Worm (Caenorhabditis elegans) whole organism, L2 larva: ENCODE measurements around the gene epic-3.

Experiments used
- R02D3.7 ChIP-seq: fragments of 150-350 bp; optimal IDR thresholded peaks from 2 replicates; lab custom pipeline; 2014; ENCODE audit warnings: missing biosample characterization, missing genetic modification characterization
- ceh-82 ChIP-seq: fragments of 150-350 bp; optimal IDR thresholded peaks from 2 replicates; lab custom pipeline; 2014; ENCODE audit warnings: missing biosample characterization, missing genetic modification characterization
- egl-27 ChIP-seq: sonication (generic microtip); optimal IDR thresholded peaks from 3 replicates; lab custom pipeline; 2017; ENCODE audit warnings: missing biosample characterization, missing genetic modification reagents, missing genetic modification characterization
- elt-3 ChIP-seq: sonication (generic microtip); optimal IDR thresholded peaks from 2 replicates; lab custom pipeline; 2017; ENCODE audit warnings: missing biosample characterization, missing genetic modification characterization
- fos-1 ChIP-seq: fragments of 150-350 bp; optimal IDR thresholded peaks from 2 replicates; lab custom pipeline; 2014; ENCODE audit warnings: missing biosample characterization, missing genetic modification characterization
- lin-11 ChIP-seq: fragments of 150-350 bp; sonication (generic microtip); optimal IDR thresholded peaks from 2 replicates; lab custom pipeline; 2014; ENCODE audit warnings: missing biosample characterization, missing genetic modification characterization, inconsistent platforms, mixed read lengths
- lin-13 ChIP-seq: fragments of 150-350 bp; optimal IDR thresholded peaks from 2 replicates; lab custom pipeline; 2014; ENCODE audit warnings: missing biosample characterization, missing genetic modification reagents, missing genetic modification characterization
- lsy-2 ChIP-seq, 2 experiments: fragments of 150-350 bp in 1 of 2; sonication (generic microtip) in 1 of 2; optimal IDR thresholded peaks; 2 replicates each; lab custom pipeline; 2014 to 2017; ENCODE audit warnings: missing biosample characterization in 2 of 2, missing genetic modification characterization in 2 of 2
- mab-5 ChIP-seq: fragments of 150-350 bp; optimal IDR thresholded peaks from 2 replicates; lab custom pipeline; 2014; ENCODE audit warnings: missing biosample characterization, missing genetic modification characterization
- mbf-1 ChIP-seq: sonication (generic microtip); optimal IDR thresholded peaks from 2 replicates; lab custom pipeline; 2017; ENCODE audit warnings: missing biosample characterization, missing genetic modification characterization
- mdl-1 ChIP-seq, 2 experiments: fragments of 150-350 bp in 1 of 2; sonication (generic microtip) in 1 of 2; optimal IDR thresholded peaks; 2 replicates each; lab custom pipeline; 2017; ENCODE audit warnings: missing biosample characterization in 2 of 2, missing genetic modification characterization in 2 of 2
- nhr-21 ChIP-seq: fragments of 150-350 bp; optimal IDR thresholded peaks from 2 replicates; lab custom pipeline; 2014; ENCODE audit warnings: missing biosample characterization, missing genetic modification characterization
- nhr-25 ChIP-seq: fragments of 150-350 bp; sonication (generic microtip); optimal IDR thresholded peaks from 3 replicates; lab custom pipeline; 2014; ENCODE audit warnings: missing biosample characterization, missing genetic modification characterization
- snpc-4 ChIP-seq: fragments of 150-350 bp; optimal IDR thresholded peaks from 2 replicates; lab custom pipeline; 2014; ENCODE audit warnings: missing biosample characterization, missing genetic modification characterization

- TF ChIP-seq mdl-1 (tag; optimal IDR thresholded peaks at IDR 0.05; lab: Kevin White, UChicago): no peak
- TF ChIP-seq nhr-21 (tag; lab: Kevin White, UChicago): no peak
- no peak for TF ChIP-seq nhr-25
- no peak for TF ChIP-seq lsy-2 (tag; optimal IDR thresholded peaks at IDR 0.05; lab: Kevin White, UChicago)
- TF ChIP-seq elt-3 (tag; lab: Kevin White, UChicago): no peak
- TF ChIP-seq snpc-4 (tag; lab: Kevin White, UChicago): no peak
- no peak for TF ChIP-seq egl-27 (tag; lab: Kevin White, UChicago)
- no peak for TF ChIP-seq ceh-82 (tag; lab: Kevin White, UChicago)
- no peak for TF ChIP-seq mbf-1 (tag; lab: Kevin White, UChicago)
- no peak for TF ChIP-seq mab-5 (tag; lab: Kevin White, UChicago)
- TF ChIP-seq R02D3.7 (tag; lab: Kevin White, UChicago): no peak
- no peak for TF ChIP-seq lin-11 (tag; lab: Kevin White, UChicago)
- TF ChIP-seq fos-1 (tag; lab: Kevin White, UChicago): no peak
- TF ChIP-seq lin-13: no peak
These were observed 14.7 kb upstream of the epic-3 start for ce11 chrIV:1738892-1739291.
